Fruit fly (Drosophila melanogaster) whole organism: ENCODE results near the gene CG42307.

ENCODE experiments used
- pan ChIP-seq: fragments of >200 bp; optimal IDR thresholded peaks from 2 replicates; lab custom pipeline; 2017
- psq ChIP-seq: fragments of >200 bp; optimal IDR thresholded peaks from 2 replicates; lab custom pipeline; 2017
- usp ChIP-seq: fragments of >200 bp; optimal IDR thresholded peaks from 2 replicates; lab custom pipeline; 2017; ENCODE audit warnings: missing biosample characterization, missing genetic modification characterization, mixed read lengths

- TF ChIP-seq pan (lab: Kevin White, UChicago) (no peak), usp (GFP tag; lab: Kevin White, UChicago) (no peak), psq (lab: Kevin White, UChicago) (no peak)
Observed at dm6 chr3L:7346951-7347350, 18.0 kb downstream of the CG42307 start, which contains the start of gene CG14834.
